Fruit fly (Drosophila melanogaster) whole organism, adult: ENCODE data around the gene CG42654.
A peak's percentile ranks its signal among the peaks of the same experiment; 100 is the strongest.

Source experiments
- CG11617 ChIP-seq: fragments of 200-800 bp; sonication (Bioruptor generic); optimal IDR thresholded peaks from 2 replicates; lab custom pipeline; 2017; ENCODE audit warnings: mild to moderate bottlenecking, missing biosample characterization, missing genetic modification reagents, missing genetic modification characterization
- CG12768 ChIP-seq: fragments of 200-800 bp; sonication (Bioruptor generic); optimal IDR thresholded peaks from 2 replicates; lab custom pipeline; 2017; ENCODE audit warnings: missing biosample characterization, missing genetic modification characterization, mild to moderate bottlenecking, moderate library complexity, missing genetic modification reagents
- CG14711 ChIP-seq: fragments of 200-800 bp; sonication (Bioruptor generic); optimal IDR thresholded peaks from 2 replicates; lab custom pipeline; 2018; ENCODE audit warnings: missing biosample characterization, mild to moderate bottlenecking, missing genetic modification characterization, moderate library complexity
- CG1620 ChIP-seq: fragments of 200-800 bp; sonication (Bioruptor generic); optimal IDR thresholded peaks from 2 replicates; lab custom pipeline; 2016; ENCODE audit warnings: missing biosample characterization, missing genetic modification characterization
- CG33017 ChIP-seq: fragments of 200-800 bp; sonication (Bioruptor generic); optimal IDR thresholded peaks from 2 replicates; lab custom pipeline; 2018; ENCODE audit warnings: missing biosample characterization, mild to moderate bottlenecking, missing genetic modification characterization, moderate library complexity
- CG5204 ChIP-seq: fragments of 200-800 bp; sonication (Bioruptor generic); optimal IDR thresholded peaks from 2 replicates; lab custom pipeline; 2016; ENCODE audit warnings: missing biosample characterization, missing genetic modification characterization
- CG7045 ChIP-seq: fragments of 200-800 bp; sonication (Bioruptor generic); optimal IDR thresholded peaks from 2 replicates; lab custom pipeline; 2017; ENCODE audit warnings: missing biosample characterization, mild to moderate bottlenecking, missing genetic modification characterization
- CG7101 ChIP-seq: fragments of 200-800 bp; sonication (Bioruptor generic); optimal IDR thresholded peaks from 2 replicates; lab custom pipeline; 2018; ENCODE audit warnings: missing biosample characterization, mild to moderate bottlenecking, missing genetic modification characterization, moderate library complexity
- Clk ChIP-seq: fragments of 200-800 bp; sonication (Bioruptor generic); optimal IDR thresholded peaks from 2 replicates; lab custom pipeline; 2017; ENCODE audit warnings: missing biosample characterization, missing genetic modification characterization
- Crg-1 ChIP-seq: fragments of 200-800 bp; sonication (Bioruptor generic); optimal IDR thresholded peaks from 2 replicates; lab custom pipeline; 2016; ENCODE audit warnings: missing biosample characterization, missing genetic modification characterization
- Hr96 ChIP-seq: fragments of 200-800 bp; sonication (Bioruptor generic); optimal IDR thresholded peaks from 2 replicates; lab custom pipeline; 2016; ENCODE audit warnings: missing biosample characterization, missing genetic modification characterization
- Mnt ChIP-seq: fragments of 200-800 bp; sonication (Bioruptor generic); optimal IDR thresholded peaks from 2 replicates; lab custom pipeline; 2016; ENCODE audit warnings: missing biosample characterization, mild to moderate bottlenecking, missing genetic modification characterization
- bab1 ChIP-seq: fragments of 200-800 bp; sonication (Bioruptor generic); optimal IDR thresholded peaks from 3 replicates; lab custom pipeline; 2019; ENCODE audit warnings: missing biosample characterization, mild to moderate bottlenecking, missing genetic modification characterization, moderate library complexity
- cic ChIP-seq: fragments of 200-800 bp; sonication (Bioruptor generic); optimal IDR thresholded peaks from 2 replicates; lab custom pipeline; 2017; ENCODE audit warnings: missing biosample characterization, mild to moderate bottlenecking, missing genetic modification characterization, moderate library complexity
- cnc ChIP-seq, 2 experiments: fragments of >200 bp; optimal IDR thresholded peaks; 2 replicates each; lab custom pipeline; 2017
- kay ChIP-seq: fragments of 200-800 bp; sonication (Bioruptor generic); peaks from one replicate; lab custom pipeline; 2016; ENCODE audit warnings: missing biosample characterization, missing genetic modification characterization, borderline replicate concordance
- ovo ChIP-seq: fragments of 200-800 bp; sonication (Bioruptor generic); optimal IDR thresholded peaks from 2 replicates; lab custom pipeline; 2016; ENCODE audit warnings: missing biosample characterization, missing genetic modification characterization
- pad ChIP-seq: fragments of 200-800 bp; sonication (Bioruptor generic); optimal IDR thresholded peaks from 3 replicates; lab custom pipeline; 2017; ENCODE audit warnings: missing biosample characterization, missing genetic modification characterization, mild to moderate bottlenecking, moderate library complexity, missing genetic modification reagents
- tj ChIP-seq: fragments of 200-800 bp; sonication (Bioruptor generic); optimal IDR thresholded peaks from 3 replicates; lab custom pipeline; 2017; ENCODE audit warnings: missing biosample characterization, mild to moderate bottlenecking, missing genetic modification characterization, moderate library complexity
- toe ChIP-seq: fragments of 200-800 bp; sonication (Bioruptor generic); optimal IDR thresholded peaks from 2 replicates; lab custom pipeline; 2016; ENCODE audit warnings: missing biosample characterization, missing genetic modification characterization

The CG42654 gene

dm6 chr3L:19991714-19992231, 37.4 kb upstream of the CG42654 start, which contains the start of the genes CG7646 and Nca:
Gene CG7646 (plus strand): TSS chr3L:19991887.
Gene Nca (plus strand): TSS chr3L:19991887.
- TF ChIP-seq Crg-1 (no peak), CG5204 (no peak), CG7101 (no peak), kay (peak; percentile 41), Hr96 (no peak), CG33017 (no peak), CG12768 (GFP tag; lab: Kevin White, UChicago) (no peak), bab1 (GFP tag; lab: Kevin White, UChicago) (no peak), CG7045 (GFP tag; lab: Kevin White, UChicago) (no peak), Mnt (peak; percentile 43), cnc (optimal IDR thresholded peaks at IDR 0.05; lab: Kevin White, UChicago) (no peak), toe (GFP tag; lab: Kevin White, UChicago) (peak; percentile 33), CG14711 (tag; lab: Kevin White, UChicago) (no peak), CG11617 (GFP tag; lab: Kevin White, UChicago) (no peak), CG1620 (GFP tag; lab: Kevin White, UChicago) (no peak), ovo (GFP tag; lab: Kevin White, UChicago) (no peak)

DNA sequence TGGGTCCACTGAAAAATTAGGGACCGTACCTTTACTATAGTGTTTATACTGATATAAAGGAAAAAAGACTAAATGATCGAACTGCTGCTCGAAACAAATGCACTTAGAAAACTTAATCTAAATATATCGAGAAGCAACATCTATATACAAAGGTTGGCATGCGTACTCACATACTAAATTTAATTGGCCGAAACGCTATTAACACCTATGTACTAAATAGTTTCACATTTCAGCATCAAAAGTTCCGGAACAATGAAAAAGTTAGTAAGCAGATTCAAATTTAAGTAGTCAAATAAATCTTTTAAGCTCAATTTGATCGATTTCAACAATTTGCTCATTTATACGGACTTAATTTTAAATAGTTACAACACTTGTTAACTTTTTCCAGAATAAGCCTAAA, 36.8 kb upstream of the CG42654 start, which contains the start of gene fln:
fln (minus strand) TSS at position 101 of the 400 bp plus-strand sequence.
- no peak for TF ChIP-seq CG1620 (GFP tag; lab: Kevin White, UChicago)
- TF ChIP-seq pad (GFP tag; lab: Kevin White, UChicago): no peak
- no peak for TF ChIP-seq ovo (GFP tag; lab: Kevin White, UChicago)
- no peak for TF ChIP-seq bab1 (GFP tag; lab: Kevin White, UChicago)
- TF ChIP-seq CG11617 (GFP tag; lab: Kevin White, UChicago): no peak
- no peak for TF ChIP-seq CG33017
- TF ChIP-seq CG7101: no peak
- no peak for TF ChIP-seq Crg-1
- no peak for TF ChIP-seq CG5204
- TF ChIP-seq CG14711 (tag; lab: Kevin White, UChicago): no peak
- TF ChIP-seq Mnt: no peak

DNA sequence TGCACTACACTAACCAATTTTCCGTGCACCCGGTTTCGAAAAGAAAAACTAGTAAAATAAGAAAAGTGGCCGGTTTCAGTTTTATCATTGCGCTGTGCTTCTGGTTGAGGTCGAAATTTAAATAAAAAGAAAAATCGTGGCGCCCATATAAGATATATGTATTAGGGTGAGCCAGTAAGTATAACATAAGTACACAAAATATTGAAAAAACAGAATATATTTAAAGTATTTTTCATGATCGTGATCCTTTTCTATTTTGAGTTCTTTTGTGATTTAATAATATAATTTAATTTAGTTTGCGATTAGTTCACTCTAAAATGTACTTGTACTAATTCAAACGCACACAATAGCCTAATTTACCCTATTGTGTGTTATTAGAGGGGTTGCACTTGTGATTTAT, 34.6 kb upstream of the CG42654 start, which contains the start of gene Csas:
Csas (minus strand) TSS at position 101 of the 400 bp plus-strand sequence.
- TF ChIP-seq Clk (GFP tag; lab: Kevin White, UChicago): no peak
- TF ChIP-seq kay: peak; percentile 0
- no peak for TF ChIP-seq CG11617 (GFP tag; lab: Kevin White, UChicago)
- no peak for TF ChIP-seq toe (GFP tag; lab: Kevin White, UChicago)
- no peak for TF ChIP-seq Crg-1
- TF ChIP-seq CG14711 (tag; lab: Kevin White, UChicago): no peak
- peak; percentile 24 for TF ChIP-seq CG7101
- no peak for TF ChIP-seq CG5204
- TF ChIP-seq bab1 (GFP tag; lab: Kevin White, UChicago): peak; percentile 26
- no peak for TF ChIP-seq cnc (optimal IDR thresholded peaks at IDR 0.05; lab: Kevin White, UChicago)

- TF ChIP-seq CG1620 (GFP tag; lab: Kevin White, UChicago) (no peak), ovo (GFP tag; lab: Kevin White, UChicago) (no peak), kay (peak; percentile 6)
Observed at dm6 chr3L:19985768-19986167, 31.4 kb upstream of the CG42654 start, which contains the start of the genes hale and schuy. Gene hale (minus strand): TSS chr3L:19985868. Gene schuy (plus strand): TSS chr3L:19986093.

- TF ChIP-seq CG5204 (no peak), ovo (GFP tag; lab: Kevin White, UChicago) (no peak), CG7045 (GFP tag; lab: Kevin White, UChicago) (no peak), bab1 (GFP tag; lab: Kevin White, UChicago) (no peak), cnc (optimal IDR thresholded peaks at IDR 0.05; lab: Kevin White, UChicago) (no peak), toe (GFP tag; lab: Kevin White, UChicago) (no peak), CG7101 (no peak), Crg-1 (no peak), CG14711 (tag; lab: Kevin White, UChicago) (no peak), kay (no peak), cic (GFP tag; lab: Kevin White, UChicago) (no peak), CG33017 (no peak), Mnt (no peak), tj (GFP tag; lab: Kevin White, UChicago) (no peak), CG11617 (GFP tag; lab: Kevin White, UChicago) (no peak), CG1620 (GFP tag; lab: Kevin White, UChicago) (no peak), CG12768 (GFP tag; lab: Kevin White, UChicago) (no peak), Hr96 (no peak)
Observed at dm6 chr3L:19981385-19981784, 27.1 kb upstream of the CG42654 start, which contains the start of gene CG17732. Gene CG17732 (plus strand): TSS chr3L:19981685.

DNA sequence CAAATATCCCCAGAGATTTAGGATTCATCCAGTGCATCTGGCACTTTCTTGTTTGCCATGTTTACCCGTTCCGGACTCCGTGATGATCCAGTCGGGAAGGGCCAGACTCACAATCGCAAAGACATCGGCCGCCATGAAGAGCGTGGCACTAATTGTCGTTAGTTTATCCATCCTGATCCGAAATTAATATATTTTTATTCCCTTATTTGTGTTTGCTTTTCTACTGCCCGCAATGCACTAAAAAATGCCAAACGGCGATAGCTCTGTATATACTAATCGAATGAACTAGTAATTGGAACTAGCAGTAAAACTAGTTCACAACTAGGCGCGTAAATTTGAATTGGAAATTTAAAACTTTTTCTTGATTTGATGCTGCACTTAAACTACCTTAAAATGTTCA, 25.3 kb upstream of the CG42654 start, which contains the start of gene CG14182:
CG14182 (minus strand) TSS at position 221 of the 400 bp plus-strand sequence.
- TF ChIP-seq bab1 (GFP tag; lab: Kevin White, UChicago) (peak; percentile 24), CG11617 (GFP tag; lab: Kevin White, UChicago) (no peak), ovo (GFP tag; lab: Kevin White, UChicago) (no peak), Hr96 (no peak), CG12768 (GFP tag; lab: Kevin White, UChicago) (no peak)

DNA sequence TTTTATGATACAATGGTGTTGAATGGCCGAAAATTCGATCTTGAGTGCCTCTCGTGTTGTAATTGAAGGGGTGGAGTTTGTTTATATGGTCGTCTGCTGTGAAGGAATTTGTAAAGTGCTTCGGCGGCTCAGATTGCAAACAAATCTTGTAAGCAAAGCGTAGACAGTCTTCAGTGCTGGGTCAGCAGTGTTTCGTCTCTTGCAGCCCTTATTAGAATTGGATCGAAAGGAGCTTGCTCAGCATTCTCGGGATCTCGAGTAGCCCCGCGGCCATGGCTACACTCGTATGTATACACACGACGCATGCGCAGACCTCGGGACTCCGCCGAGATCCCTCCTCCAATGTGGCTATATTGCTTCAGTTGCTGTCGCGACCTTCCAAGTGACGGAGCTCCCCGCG, 23.8 kb upstream of the CG42654 start:
- peak; percentile 95 for TF ChIP-seq tj (GFP tag; lab: Kevin White, UChicago)
- no peak for TF ChIP-seq Mnt
- TF ChIP-seq CG11617 (GFP tag; lab: Kevin White, UChicago): no peak
- TF ChIP-seq CG7101: no peak
